Fruit fly (Drosophila melanogaster) whole organism, prepupa: ENCODE results near the gene Acsx3.
A peak's percentile ranks its signal among the peaks of the same experiment; 100 is the strongest.

Experiments used
- Blimp-1 ChIP-seq: fragments of 200-800 bp; sonication (Bioruptor generic); optimal IDR thresholded peaks from 3 replicates; lab custom pipeline; 2017; ENCODE audit warnings: missing biosample characterization, missing genetic modification characterization, mild to moderate bottlenecking, moderate library complexity, missing genetic modification reagents
- CG10631 ChIP-seq: fragments of 200-800 bp; sonication (Bioruptor generic); optimal IDR thresholded peaks from 2 replicates; lab custom pipeline; 2016; ENCODE audit warnings: missing biosample characterization, missing genetic modification characterization
- CG10669 ChIP-seq: fragments of 200-800 bp; sonication (Bioruptor generic); optimal IDR thresholded peaks from 3 replicates; lab custom pipeline; 2018; ENCODE audit warnings: missing biosample characterization, mild to moderate bottlenecking, missing genetic modification characterization, moderate library complexity
- CG11902 ChIP-seq: fragments of 200-800 bp; sonication (Bioruptor generic); optimal IDR thresholded peaks from 3 replicates; lab custom pipeline; 2016; ENCODE audit warnings: missing biosample characterization, missing genetic modification characterization
- CG15336 ChIP-seq: fragments of 200-800 bp; sonication (Bioruptor generic); IDR thresholded peaks from 2 replicates; pipeline ENCODE4 v1.3.6; 2022; ENCODE audit warnings: missing biosample characterization, missing genetic modification characterization
- CG16779 ChIP-seq: fragments of 200-800 bp; sonication (Bioruptor generic); optimal IDR thresholded peaks from 3 replicates; lab custom pipeline; 2017; ENCODE audit warnings: missing biosample characterization, mild to moderate bottlenecking, missing genetic modification characterization
- CG3032 ChIP-seq: fragments of 200-800 bp; optimal IDR thresholded peaks from 2 replicates; lab custom pipeline; 2019; ENCODE audit warnings: missing biosample characterization, mild to moderate bottlenecking, missing genetic modification characterization, moderate library complexity
- CG31627 ChIP-seq: fragments of 200-800 bp; sonication (Bioruptor generic); optimal IDR thresholded peaks from 3 replicates; lab custom pipeline; 2016; ENCODE audit warnings: missing biosample characterization, missing genetic modification characterization
- CG32006 ChIP-seq: fragments of 200-800 bp; sonication (Bioruptor generic); optimal IDR thresholded peaks from 3 replicates; lab custom pipeline; 2017; ENCODE audit warnings: missing biosample characterization, mild to moderate bottlenecking, missing genetic modification characterization
- CG34406 ChIP-seq: fragments of 200-800 bp; sonication (Bioruptor generic); optimal IDR thresholded peaks from 3 replicates; lab custom pipeline; 2016; ENCODE audit warnings: missing biosample characterization, missing genetic modification characterization
- CG3919 ChIP-seq: fragments of 200-800 bp; sonication (Bioruptor generic); optimal IDR thresholded peaks from 3 replicates; lab custom pipeline; 2016; ENCODE audit warnings: missing biosample characterization, missing genetic modification characterization
- CG4318 ChIP-seq: fragments of 200-800 bp; sonication (Bioruptor generic); optimal IDR thresholded peaks from 3 replicates; lab custom pipeline; 2017; ENCODE audit warnings: missing biosample characterization, mild to moderate bottlenecking, missing genetic modification characterization
- CG6163 ChIP-seq: fragments of 200-800 bp; sonication (Bioruptor generic); IDR thresholded peaks from 3 replicates; pipeline ENCODE4 v1.3.6; 2022; ENCODE audit warnings: missing biosample characterization, missing genetic modification characterization
- CG6276 ChIP-seq: fragments of 200-800 bp; sonication (Bioruptor generic); optimal IDR thresholded peaks from 2 replicates; lab custom pipeline; 2017; ENCODE audit warnings: missing biosample characterization, mild to moderate bottlenecking, missing genetic modification characterization
- CG6792 ChIP-seq: fragments of 200-800 bp; sonication (Bioruptor generic); optimal IDR thresholded peaks from 3 replicates; lab custom pipeline; 2016; ENCODE audit warnings: missing biosample characterization, missing genetic modification characterization
- CG8119 ChIP-seq: fragments of 200-800 bp; sonication (Bioruptor generic); IDR thresholded peaks from 3 replicates; pipeline ENCODE4 v1.3.6; 2022; ENCODE audit warnings: missing biosample characterization, missing genetic modification characterization
- CG8632 ChIP-seq: fragments of 200-800 bp; sonication (Bioruptor generic); optimal IDR thresholded peaks from 3 replicates; lab custom pipeline; 2016; ENCODE audit warnings: missing biosample characterization, missing genetic modification characterization
- CG9139 ChIP-seq: fragments of 200-800 bp; sonication (Bioruptor generic); optimal IDR thresholded peaks from 3 replicates; lab custom pipeline; 2017; ENCODE audit warnings: missing biosample characterization, mild to moderate bottlenecking, missing genetic modification characterization
- Eip78C ChIP-seq: fragments of 200-800 bp; sonication (Bioruptor generic); peaks from one replicate; lab custom pipeline; 2016; ENCODE audit warnings: missing biosample characterization, missing genetic modification characterization
- Ets21C ChIP-seq: fragments of 200-800 bp; sonication (Bioruptor generic); optimal IDR thresholded peaks from 3 replicates; lab custom pipeline; 2016; ENCODE audit warnings: missing biosample characterization, missing genetic modification characterization
- Ets96B ChIP-seq: fragments of 200-800 bp; optimal IDR thresholded peaks from 2 replicates; lab custom pipeline; 2019; ENCODE audit warnings: missing biosample characterization, mild to moderate bottlenecking, missing genetic modification characterization, moderate library complexity
- Hr4 ChIP-seq: fragments of 200-800 bp; sonication (Bioruptor generic); optimal IDR thresholded peaks from 3 replicates; lab custom pipeline; 2016; ENCODE audit warnings: missing biosample characterization, missing genetic modification characterization
- OdsH ChIP-seq: fragments of 200-800 bp; sonication (Bioruptor generic); optimal IDR thresholded peaks from 3 replicates; lab custom pipeline; 2016; ENCODE audit warnings: missing biosample characterization, missing genetic modification characterization
- Smox ChIP-seq: fragments of 200-800 bp; sonication (Bioruptor generic); optimal IDR thresholded peaks from 3 replicates; lab custom pipeline; 2016; ENCODE audit warnings: missing biosample characterization, missing genetic modification characterization
- Sox102F ChIP-seq: fragments of 200-800 bp; sonication (Bioruptor generic); optimal IDR thresholded peaks from 2 replicates; lab custom pipeline; 2016; ENCODE audit warnings: missing biosample characterization, mild to moderate bottlenecking, missing genetic modification characterization
- Sox14 ChIP-seq: fragments of 200-800 bp; sonication (Bioruptor generic); optimal IDR thresholded peaks from 3 replicates; lab custom pipeline; 2016; ENCODE audit warnings: missing biosample characterization, missing genetic modification characterization
- Sox15 ChIP-seq: fragments of 200-800 bp; sonication (Bioruptor generic); optimal IDR thresholded peaks from 3 replicates; lab custom pipeline; 2016; ENCODE audit warnings: missing biosample characterization, missing genetic modification characterization
- cyc ChIP-seq: fragments of 200-800 bp; sonication (Bioruptor generic); optimal IDR thresholded peaks from 3 replicates; lab custom pipeline; 2016; ENCODE audit warnings: missing biosample characterization, missing genetic modification characterization
- dac ChIP-seq: fragments of 200-800 bp; sonication (Bioruptor generic); optimal IDR thresholded peaks from 2 replicates; lab custom pipeline; 2017; ENCODE audit warnings: missing biosample characterization, mild to moderate bottlenecking, missing genetic modification characterization
- dsx ChIP-seq: fragments of 200-800 bp; optimal IDR thresholded peaks from 3 replicates; lab custom pipeline; 2019; ENCODE audit warnings: missing biosample characterization, mild to moderate bottlenecking, missing genetic modification characterization, moderate library complexity; ENCODE audit not compliant: poor library complexity, severe bottlenecking
- esn ChIP-seq: fragments of 200-800 bp; sonication (Bioruptor generic); optimal IDR thresholded peaks from 2 replicates; lab custom pipeline; 2016; ENCODE audit warnings: missing biosample characterization, mild to moderate bottlenecking, missing genetic modification characterization, moderate library complexity
- fd59A ChIP-seq: fragments of 200-800 bp; sonication (Bioruptor generic); optimal IDR thresholded peaks from 2 replicates; lab custom pipeline; 2017; ENCODE audit warnings: missing biosample characterization, mild to moderate bottlenecking, missing genetic modification characterization, missing genetic modification reagents
- lz ChIP-seq: fragments of 200-800 bp; sonication (Bioruptor generic); optimal IDR thresholded peaks from 3 replicates; lab custom pipeline; 2016; ENCODE audit warnings: missing biosample characterization, missing genetic modification characterization
- salr ChIP-seq, 2 experiments: fragments of 200-800 bp; sonication (Bioruptor generic); optimal IDR thresholded peaks; 3 replicates each; lab custom pipeline; 2016 to 2018; ENCODE audit warnings: missing biosample characterization in 2 of 2, missing genetic modification characterization in 2 of 2, mild to moderate bottlenecking in 1 of 2
- spab ChIP-seq: fragments of 200-800 bp; sonication (Bioruptor generic); optimal IDR thresholded peaks from 2 replicates; lab custom pipeline; 2017; ENCODE audit warnings: missing biosample characterization, mild to moderate bottlenecking, missing genetic modification characterization, missing genetic modification reagents
- svp ChIP-seq: fragments of 200-800 bp; sonication (Bioruptor generic); peaks from one replicate; lab custom pipeline; 2016; ENCODE audit warnings: missing biosample characterization, missing genetic modification characterization

The Acsx3 gene

DNA sequence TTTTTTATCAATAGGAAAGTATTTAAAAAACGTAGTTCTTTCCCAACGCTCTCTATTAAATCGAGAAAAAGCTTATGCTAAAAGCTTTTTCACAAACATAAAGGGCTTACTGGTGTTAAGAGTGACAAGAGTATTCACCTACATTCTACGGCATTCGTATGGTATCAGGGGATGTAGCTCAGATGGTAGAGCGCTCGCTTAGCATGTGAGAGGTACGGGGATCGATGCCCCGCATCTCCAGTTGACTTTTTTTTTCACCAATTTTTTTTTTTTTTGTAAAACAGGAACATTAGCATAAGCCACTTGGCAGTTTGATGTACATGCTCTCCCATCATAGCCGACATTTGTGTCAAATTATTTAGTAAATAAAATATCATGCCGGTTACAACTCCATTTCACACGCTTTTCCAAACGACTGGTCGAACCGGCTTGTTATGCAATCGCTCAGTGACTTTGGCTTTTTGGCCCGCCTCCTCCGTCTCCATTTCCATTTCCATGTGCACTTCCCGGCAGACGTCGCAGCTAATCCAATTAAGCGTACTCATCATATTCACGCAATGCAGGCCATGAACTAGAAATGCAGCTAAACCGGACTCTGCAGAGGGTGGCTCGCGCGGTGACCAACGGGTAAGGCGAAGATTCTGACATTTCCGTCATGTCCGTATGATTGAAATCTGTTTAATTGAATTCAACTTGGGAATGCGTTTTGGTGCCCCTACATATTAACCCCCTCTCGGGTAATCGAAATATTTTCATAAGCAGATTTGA, 9.9 kb downstream of the Acsx3 start:
- no peak for TF ChIP-seq Smox (GFP tag; lab: Kevin White, UChicago)
- no peak for TF ChIP-seq CG8632 (GFP tag; lab: Kevin White, UChicago)
- TF ChIP-seq CG16779, result no peak
- peak; percentile 27 for TF ChIP-seq svp (GFP tag; lab: Kevin White, UChicago)
- 0 out of 3 replicates have a peak, but pooled peaks have one; percentile 16 for TF ChIP-seq CG8119 (GFP tag; lab: Robert Waterston, UW)
- TF ChIP-seq fd59A, result no peak
- TF ChIP-seq CG15336 (GFP tag; lab: Robert Waterston, UW), result no peak

DNA sequence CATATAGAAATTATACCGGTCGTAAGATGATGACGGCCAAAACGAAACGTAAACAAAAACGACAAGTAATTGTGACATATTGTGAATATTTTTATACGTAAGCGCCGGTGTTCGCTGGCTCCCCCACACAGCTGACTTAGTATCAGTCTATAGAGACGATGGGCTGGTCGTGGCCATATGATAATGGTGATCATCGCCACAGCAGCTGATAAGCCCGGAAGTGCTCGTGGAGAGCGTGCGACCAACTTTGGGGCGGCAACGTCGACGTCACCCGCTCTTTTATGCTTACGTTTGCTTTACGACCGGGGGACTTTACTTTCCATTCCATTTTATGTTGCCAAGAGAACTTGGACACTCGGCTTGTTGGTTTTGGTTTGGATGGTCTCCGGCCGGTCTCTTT, 11.7 kb downstream of the Acsx3 start:
- TF ChIP-seq dsx (GFP tag; lab: Kevin White, UChicago) (no peak), svp (GFP tag; lab: Kevin White, UChicago) (peak; percentile 80), CG6276 (GFP tag; lab: Kevin White, UChicago) (no peak), Blimp-1 (GFP tag; lab: Kevin White, UChicago) (no peak), CG32006 (GFP tag; lab: Kevin White, UChicago) (no peak), Ets21C (GFP tag; lab: Kevin White, UChicago) (no peak), CG3032 (no peak)

DNA sequence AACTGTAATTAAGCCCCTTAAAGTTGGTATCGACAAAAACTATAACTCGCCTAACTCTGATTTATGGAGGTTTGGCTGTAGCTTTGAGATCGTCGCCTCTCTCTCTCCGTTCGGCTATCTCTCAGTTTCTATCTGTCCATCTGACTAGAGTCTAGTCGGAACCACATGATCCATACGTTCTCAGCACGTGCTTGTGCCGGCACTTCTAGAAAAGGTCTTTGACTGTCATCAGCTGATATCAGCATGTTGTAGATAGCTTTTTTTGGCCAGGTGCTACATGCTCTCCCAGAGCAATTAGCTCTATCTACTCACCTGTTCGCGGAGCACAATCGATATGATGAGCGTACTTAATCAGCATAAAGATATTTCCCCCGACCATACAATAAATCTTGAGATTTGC, 12.6 kb downstream of the Acsx3 start:
- TF ChIP-seq Sox14 (GFP tag; lab: Kevin White, UChicago) (no peak), lz (GFP tag; lab: Kevin White, UChicago) (no peak), Eip78C (GFP tag; lab: Kevin White, UChicago) (no peak)

DNA sequence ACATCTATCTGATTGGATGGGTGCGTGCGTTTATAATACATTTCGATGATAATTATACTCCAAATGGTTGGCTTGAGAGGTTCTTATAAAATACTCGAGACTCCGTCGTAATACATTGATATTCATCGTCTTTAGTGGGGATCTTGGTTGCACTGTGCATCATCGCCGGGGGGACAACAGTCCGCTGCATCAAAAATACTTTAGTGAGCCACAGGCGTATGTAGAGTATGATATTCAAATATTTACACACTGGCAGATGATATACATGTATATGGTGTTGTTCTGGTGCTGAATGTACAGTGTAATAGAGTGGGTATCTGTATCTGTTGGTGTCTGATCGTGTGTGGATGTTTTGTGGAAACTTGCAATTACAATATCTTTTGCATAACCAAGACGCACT, 14.3 kb downstream of the Acsx3 start:
- no peak for TF ChIP-seq CG10631 (GFP tag; lab: Kevin White, UChicago)

DNA sequence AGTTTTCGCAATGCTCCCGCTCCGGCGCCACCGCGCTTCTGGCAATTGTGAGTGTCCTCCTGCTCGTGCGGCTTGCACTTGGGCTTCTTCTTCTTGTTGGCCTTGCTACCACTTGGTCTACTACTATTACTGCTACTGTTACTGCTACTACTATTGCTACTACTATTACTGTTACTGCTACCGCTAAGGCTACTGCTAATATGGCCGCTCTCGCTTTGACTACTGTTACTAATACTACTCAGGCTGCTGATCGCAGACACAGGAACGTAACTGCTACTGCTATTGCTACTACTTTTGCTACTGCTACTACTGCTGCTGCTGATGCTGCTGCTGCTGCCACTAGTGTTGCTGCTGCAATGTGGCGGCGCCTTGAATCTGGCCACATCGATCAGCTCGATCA, 15.8 kb downstream of the Acsx3 start:
- no peak for TF ChIP-seq Sox15
- TF ChIP-seq Ets96B (tag; lab: Kevin White, UChicago), result no peak
- no peak for TF ChIP-seq dac
- TF ChIP-seq Sox102F (GFP tag; lab: Kevin White, UChicago), result no peak
- TF ChIP-seq CG10669, result no peak
- no peak for TF ChIP-seq CG6792

DNA sequence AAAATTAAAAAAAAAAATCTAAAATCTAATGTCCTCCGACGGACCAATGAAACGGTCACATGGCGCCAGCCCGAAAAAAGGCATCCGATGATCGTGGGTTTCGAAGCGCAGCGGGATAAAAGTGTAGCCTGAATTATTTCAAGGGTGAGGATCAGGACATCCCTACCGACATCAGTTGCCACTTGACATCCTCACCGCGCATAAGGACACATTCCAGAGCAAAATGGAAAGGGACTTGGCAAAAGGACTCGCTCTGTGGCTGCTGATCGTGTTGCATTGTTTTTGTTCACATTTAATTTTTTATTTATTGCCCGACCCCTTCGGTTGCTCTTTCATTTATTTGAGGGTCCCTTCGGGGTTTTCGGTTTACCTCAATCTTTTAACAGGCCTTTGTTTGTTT, 18.6 kb downstream of the Acsx3 start:
- TF ChIP-seq CG9139 (GFP tag; lab: Kevin White, UChicago), result no peak
- no peak for TF ChIP-seq dsx (GFP tag; lab: Kevin White, UChicago)
- peak; percentile 17 for TF ChIP-seq Eip78C (GFP tag; lab: Kevin White, UChicago)

DNA sequence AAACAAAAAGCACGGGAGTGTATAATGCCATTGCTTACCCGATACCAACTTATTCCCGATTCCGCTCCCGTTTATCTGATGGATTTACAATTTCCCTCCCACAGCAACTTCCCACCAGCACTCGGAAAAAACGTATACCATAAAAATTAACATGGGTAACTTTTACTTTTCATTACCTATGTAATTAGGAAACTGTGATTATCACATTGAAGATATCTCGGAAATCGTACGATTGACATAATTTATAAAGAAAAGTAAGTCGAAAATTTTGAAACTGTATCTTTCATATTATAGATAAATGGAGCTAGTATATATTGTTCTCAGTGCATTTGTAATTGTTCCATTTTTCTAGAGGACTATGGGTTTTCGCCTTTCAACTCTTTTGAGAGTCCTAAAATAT, 20.7 kb downstream of the Acsx3 start:
- peak; percentile 6 for TF ChIP-seq CG4318
- TF ChIP-seq CG15336 (GFP tag; lab: Robert Waterston, UW), result no peak
- no peak for TF ChIP-seq CG16779
- TF ChIP-seq CG11902 (GFP tag; lab: Kevin White, UChicago), result no peak
- TF ChIP-seq CG10631 (GFP tag; lab: Kevin White, UChicago), result no peak
- no peak for TF ChIP-seq spab (GFP tag; lab: Kevin White, UChicago)
- TF ChIP-seq Ets96B (tag; lab: Kevin White, UChicago), result no peak
- TF ChIP-seq lz (GFP tag; lab: Kevin White, UChicago), result no peak
- TF ChIP-seq Hr4 (GFP tag; lab: Kevin White, UChicago), result peak; percentile 30
- no peak for TF ChIP-seq CG9139 (GFP tag; lab: Kevin White, UChicago)
- TF ChIP-seq CG6163 (GFP tag; lab: Robert Waterston, UW), result 0 out of 3 replicates have a peak, but pooled peaks have one; percentile 45
- no peak for TF ChIP-seq CG31627 (GFP tag; lab: Kevin White, UChicago)
- TF ChIP-seq Sox15, result no peak
- TF ChIP-seq Eip78C (GFP tag; lab: Kevin White, UChicago), result peak; percentile 75
- no peak for TF ChIP-seq CG6792
- TF ChIP-seq CG8119 (GFP tag; lab: Robert Waterston, UW), result no peak
- no peak for TF ChIP-seq esn (GFP tag; lab: Kevin White, UChicago)
- TF ChIP-seq Blimp-1 (GFP tag; lab: Kevin White, UChicago), result no peak
- peak; percentile 27 for TF ChIP-seq CG32006 (GFP tag; lab: Kevin White, UChicago)
- no peak for TF ChIP-seq salr (GFP tag; optimal IDR thresholded peaks at IDR 0.05; lab: Kevin White, UChicago)
- TF ChIP-seq OdsH (GFP tag; lab: Kevin White, UChicago), result no peak
- no peak for TF ChIP-seq cyc (GFP tag; lab: Kevin White, UChicago)
- no peak for TF ChIP-seq Smox (GFP tag; lab: Kevin White, UChicago)
- TF ChIP-seq CG3919 (GFP tag; lab: Kevin White, UChicago), result no peak
- no peak for TF ChIP-seq CG34406 (GFP tag; lab: Kevin White, UChicago)
- no peak for TF ChIP-seq CG6276 (GFP tag; lab: Kevin White, UChicago)
